Worm (Caenorhabditis elegans) whole organism, mixed stage, embryonic: ENCODE data around the gene pstk-1.

Source experiments
- M03D4.4 ChIP-seq: sonication (generic microtip); optimal IDR thresholded peaks from 2 replicates; lab custom pipeline; 2017; ENCODE audit warnings: mild to moderate bottlenecking, missing genetic modification characterization, missing compliant biosample characterization
- bed-3 ChIP-seq: fragments of 200-800 bp; sonication (Bioruptor generic); optimal IDR thresholded peaks from 3 replicates; lab custom pipeline; 2018; ENCODE audit warnings: mild to moderate bottlenecking, missing genetic modification characterization, moderate library complexity, missing compliant biosample characterization
- blmp-1 ChIP-seq: fragments of 150-350 bp; optimal IDR thresholded peaks from 2 replicates; lab custom pipeline; 2014; ENCODE audit warnings: missing biosample characterization, missing genetic modification characterization
- ceh-39 ChIP-seq: fragments of 150-350 bp; optimal IDR thresholded peaks from 2 replicates; lab custom pipeline; 2014; ENCODE audit warnings: missing biosample characterization, missing genetic modification characterization
- ces-1 ChIP-seq: fragments of 150-350 bp; optimal IDR thresholded peaks from 2 replicates; lab custom pipeline; 2014; ENCODE audit warnings: missing biosample characterization, missing genetic modification reagents, missing genetic modification characterization
- elt-1 ChIP-seq: sonication (generic microtip); optimal IDR thresholded peaks from 2 replicates; lab custom pipeline; 2017; ENCODE audit warnings: missing genetic modification characterization, mild to moderate bottlenecking, missing compliant biosample characterization, antibody characterized with exemption, moderate library complexity, borderline replicate concordance; ENCODE audit not compliant: insufficient read depth
- elt-3 ChIP-seq: fragments of 150-350 bp; optimal IDR thresholded peaks from 2 replicates; lab custom pipeline; 2014; ENCODE audit warnings: missing biosample characterization, missing genetic modification characterization
- flh-1 ChIP-seq: fragments of 200-800 bp; sonication (Bioruptor generic); optimal IDR thresholded peaks from 2 replicates; lab custom pipeline; 2018; ENCODE audit warnings: mild to moderate bottlenecking, missing genetic modification characterization, moderate library complexity, missing compliant biosample characterization
- hlh-1 ChIP-seq: fragments of 150-350 bp; optimal IDR thresholded peaks from 2 replicates; lab custom pipeline; 2014; ENCODE audit warnings: missing biosample characterization, missing genetic modification reagents, missing genetic modification characterization
- lin-13 ChIP-seq: fragments of 150-350 bp; optimal IDR thresholded peaks from 2 replicates; lab custom pipeline; 2014; ENCODE audit warnings: missing biosample characterization, missing genetic modification characterization
- lsy-2 ChIP-seq: fragments of 150-350 bp; optimal IDR thresholded peaks from 2 replicates; lab custom pipeline; 2014; ENCODE audit warnings: missing biosample characterization, missing genetic modification characterization
- mab-5 ChIP-seq: fragments of 150-350 bp; optimal IDR thresholded peaks from 2 replicates; lab custom pipeline; 2014; ENCODE audit warnings: missing biosample characterization, missing genetic modification characterization
- mep-1 ChIP-seq: fragments of 150-350 bp; optimal IDR thresholded peaks from 2 replicates; lab custom pipeline; 2017; ENCODE audit warnings: missing biosample characterization, missing genetic modification reagents, missing genetic modification characterization, inconsistent platforms
- mls-2 ChIP-seq: sonication (generic microtip); optimal IDR thresholded peaks from 2 replicates; lab custom pipeline; 2016; ENCODE audit warnings: mild to moderate bottlenecking, missing genetic modification characterization, moderate library complexity, missing compliant biosample characterization
- nhr-12 ChIP-seq: fragments of 150-350 bp; optimal IDR thresholded peaks from 2 replicates; lab custom pipeline; 2014; ENCODE audit warnings: missing biosample characterization, missing genetic modification characterization
- nhr-28 ChIP-seq: fragments of 150-350 bp; optimal IDR thresholded peaks from 2 replicates; lab custom pipeline; 2014; ENCODE audit warnings: missing biosample characterization, missing genetic modification characterization
- pha-4 ChIP-seq: fragments of 150-350 bp; optimal IDR thresholded peaks from 2 replicates; lab custom pipeline; 2018; ENCODE audit warnings: missing biosample characterization, missing genetic modification reagents, missing genetic modification characterization
- sem-2 ChIP-seq: fragments of 200-800 bp; sonication (Bioruptor generic); optimal IDR thresholded peaks from 2 replicates; lab custom pipeline; 2018; ENCODE audit warnings: mild to moderate bottlenecking, missing genetic modification characterization, missing compliant biosample characterization
- sptf-1 ChIP-seq: sonication (generic microtip); optimal IDR thresholded peaks from 2 replicates; lab custom pipeline; 2017; ENCODE audit warnings: mild to moderate bottlenecking, missing genetic modification characterization, moderate library complexity, missing compliant biosample characterization
- tbx-8 ChIP-seq: fragments of 200-800 bp; sonication (Bioruptor generic); optimal IDR thresholded peaks from 2 replicates; lab custom pipeline; 2018; ENCODE audit warnings: mild to moderate bottlenecking, missing genetic modification characterization, moderate library complexity, missing compliant biosample characterization
- unc-120 ChIP-seq: sonication (generic microtip); optimal IDR thresholded peaks from 2 replicates; lab custom pipeline; 2017; ENCODE audit warnings: missing genetic modification characterization, missing compliant biosample characterization; ENCODE audit not compliant: poor library complexity, severe bottlenecking
- unc-39 ChIP-seq: fragments of 150-350 bp; optimal IDR thresholded peaks from 2 replicates; lab custom pipeline; 2014; ENCODE audit warnings: missing biosample characterization, missing genetic modification characterization
- zip-8 ChIP-seq: fragments of 150-350 bp; optimal IDR thresholded peaks from 2 replicates; lab custom pipeline; 2014; ENCODE audit warnings: missing biosample characterization, missing genetic modification characterization
- ztf-11 ChIP-seq: fragments of 150-350 bp; optimal IDR thresholded peaks from 2 replicates; lab custom pipeline; 2014; ENCODE audit warnings: missing biosample characterization, missing genetic modification characterization

The pstk-1 gene

DNA sequence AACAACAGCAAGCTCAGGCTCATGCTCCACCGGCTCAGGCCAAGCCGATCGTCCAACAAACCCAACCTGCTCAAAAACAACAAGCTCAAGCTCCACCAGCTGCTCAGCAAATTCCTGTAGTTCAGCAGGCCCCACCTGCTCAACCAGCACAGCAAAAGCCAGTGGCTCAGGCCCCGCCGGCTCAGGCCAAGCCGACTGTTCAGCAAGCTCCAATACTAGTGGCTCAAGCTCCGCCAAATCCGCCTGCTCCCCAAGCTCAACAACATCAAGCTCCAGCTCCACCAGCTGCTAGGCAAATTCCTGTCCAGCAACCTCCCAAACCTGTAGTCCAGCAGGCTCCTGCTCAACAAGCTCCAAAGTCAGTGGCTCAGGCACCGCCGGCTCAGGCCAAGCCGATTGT, 3.4 kb downstream of the pstk-1 start:
- TF ChIP-seq mep-1 (tag; lab: Kevin White, UChicago) = no peak
- TF ChIP-seq mls-2 (tag; lab: Kevin White, UChicago) = no peak
- no peak for TF ChIP-seq M03D4.4 (tag; lab: Kevin White, UChicago)
- TF ChIP-seq lin-13 (tag; lab: Kevin White, UChicago) = no peak
- TF ChIP-seq unc-120 = no peak
- no peak for TF ChIP-seq ceh-39 (tag; lab: Kevin White, UChicago)
- TF ChIP-seq elt-3 (tag; lab: Kevin White, UChicago) = no peak
- TF ChIP-seq sptf-1 (tag; lab: Kevin White, UChicago) = no peak

ce11 chrIII:12470589-12470988, 4.2 kb downstream of the pstk-1 start:
- no peak for TF ChIP-seq M03D4.4 (tag; lab: Kevin White, UChicago)

DNA sequence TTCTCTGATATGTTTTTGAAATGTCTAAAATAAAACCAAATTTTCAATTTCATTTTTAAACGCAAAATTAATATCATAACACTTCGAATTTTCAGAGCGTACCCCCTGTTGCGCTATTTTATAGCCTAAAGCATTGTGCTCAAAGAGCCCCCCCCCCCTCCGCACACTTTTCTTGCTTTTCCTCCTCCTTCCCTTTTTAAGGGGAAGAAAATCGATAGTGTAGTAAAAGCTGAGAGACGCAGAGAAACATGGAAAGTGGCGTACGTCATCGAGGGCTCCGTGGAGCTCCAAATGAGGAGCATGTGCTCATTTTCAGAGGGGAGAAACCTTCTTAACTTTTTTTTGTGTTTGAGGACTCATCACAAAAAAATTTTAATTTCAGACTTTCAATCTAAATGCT, 6.1 kb downstream of the pstk-1 start, which contains the start of gene cccp-1:
cccp-1 (plus strand) TSS at position 377 of the 400 bp plus-strand sequence.
- TF ChIP-seq ces-1 = peak; percentile 58
- TF ChIP-seq blmp-1 (tag; lab: Kevin White, UChicago) = no peak

DNA sequence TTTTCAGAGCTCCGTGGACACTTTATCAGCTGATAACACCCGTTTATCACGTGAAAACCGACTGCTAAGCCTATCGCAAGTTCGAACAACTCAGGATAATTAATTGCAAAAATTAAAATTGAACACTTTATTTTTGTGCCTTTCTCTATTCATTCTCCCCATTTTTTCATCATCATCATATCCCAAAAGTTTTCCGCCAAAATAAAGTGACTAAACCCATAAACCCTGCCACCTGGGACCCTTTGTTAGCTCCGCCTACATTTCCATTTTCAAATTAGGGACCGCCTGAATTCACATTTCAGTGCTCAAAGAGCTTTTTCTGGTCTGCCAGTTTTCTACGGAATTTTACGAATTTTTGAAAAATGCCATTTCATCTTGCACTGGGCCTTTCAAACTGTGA, 18.0 kb downstream of the pstk-1 start, which contains the start of gene arrd-16:
arrd-16 (plus strand) TSS at position 301 of the 400 bp plus-strand sequence.
- TF ChIP-seq sem-2 (no peak), hlh-1 (tag; lab: Kevin White, UChicago) (no peak), mab-5 (tag; lab: Kevin White, UChicago) (no peak), elt-3 (tag; lab: Kevin White, UChicago) (no peak)

DNA sequence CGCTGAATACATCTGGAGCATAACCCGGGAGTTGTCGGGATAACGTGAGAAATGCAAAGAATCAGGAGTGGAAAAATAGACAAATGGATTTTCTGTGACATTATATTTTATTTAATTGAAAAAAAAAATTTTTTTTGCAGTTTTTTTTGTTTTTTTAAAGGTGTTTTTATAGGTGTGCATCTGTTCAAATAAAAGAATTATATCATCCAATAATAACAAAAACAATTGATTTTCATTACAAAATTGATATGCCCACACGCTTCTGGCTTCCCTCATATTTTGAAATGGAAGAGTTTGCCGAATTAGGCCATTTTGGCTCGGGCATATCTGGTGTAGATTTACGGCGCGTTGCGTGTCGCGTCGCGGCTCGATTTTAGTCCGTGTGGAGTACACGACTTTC, 25.6 kb downstream of the pstk-1 start, which contains the start of gene Y49E10.25:
Y49E10.25 (minus strand) TSS at position 101 of the 400 bp plus-strand sequence.
- TF ChIP-seq nhr-28 (tag; lab: Kevin White, UChicago) (no peak), ztf-11 (no peak), pha-4 (tag; lab: Kevin White, UChicago) (no peak), hlh-1 (tag; lab: Kevin White, UChicago) (no peak), lin-13 (tag; lab: Kevin White, UChicago) (no peak), elt-1 (no peak), nhr-12 (tag; lab: Kevin White, UChicago) (no peak), unc-39 (tag; lab: Kevin White, UChicago) (no peak)

DNA sequence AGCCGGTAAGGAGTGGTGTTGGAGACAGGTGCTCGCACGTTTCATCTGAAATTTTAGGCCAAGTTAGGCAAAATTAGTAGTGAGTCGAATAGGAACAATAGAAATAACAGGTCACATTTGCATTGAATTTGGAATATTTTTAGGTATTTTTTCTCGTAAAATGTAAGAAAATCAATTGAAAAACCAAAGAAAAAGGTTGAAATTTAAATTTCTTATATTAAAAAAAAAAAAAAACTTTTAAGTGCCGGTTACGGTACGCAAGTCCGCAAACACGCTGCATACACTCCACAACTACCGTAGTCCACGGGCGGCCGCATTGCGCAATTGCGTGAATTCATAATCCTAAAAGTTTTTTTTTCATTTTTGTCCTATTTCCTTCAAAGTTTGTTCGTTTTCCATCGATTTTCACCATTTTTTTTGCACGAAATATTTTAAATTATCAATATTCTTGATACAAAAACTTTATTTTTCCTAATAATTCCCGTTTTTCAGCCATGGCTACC, 29.2 kb downstream of the pstk-1 start, which contains the start of the genes Y111B2A.1 and Y111B2A.2:
Y111B2A.1 (minus strand) TSS at position 51 of the 503 bp plus-strand sequence.
Y111B2A.2 (plus strand) TSS at position 493 of the 503 bp plus-strand sequence.
- TF ChIP-seq unc-39 (tag; lab: Kevin White, UChicago) (no peak), lsy-2 (peak; percentile 49), bed-3 (GFP tag; lab: Kevin White, UChicago) (no peak), mep-1 (tag; lab: Kevin White, UChicago) (no peak)
- TF ChIP-seq, all 35 proteins: peak for 1

DNA sequence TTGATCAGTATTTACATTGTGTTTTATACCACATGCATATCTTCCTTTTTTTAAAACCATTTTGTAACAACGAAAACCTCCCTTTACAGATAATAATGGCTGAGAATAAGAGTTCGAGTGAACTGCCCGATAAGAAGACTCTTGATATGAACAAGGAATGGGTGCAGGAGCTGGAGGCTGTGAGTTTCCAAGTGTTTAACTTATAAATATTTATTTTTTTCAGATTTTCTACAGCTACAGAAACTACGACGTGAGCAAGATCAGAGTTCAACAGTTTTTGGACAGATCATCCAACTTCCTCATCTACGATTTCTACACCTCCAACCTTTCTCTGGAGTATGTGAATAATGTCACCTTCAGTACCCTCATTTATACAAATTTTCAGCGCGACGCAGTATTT, 30.0 kb downstream of the pstk-1 start, which contains the start of gene herd-1:
herd-1 (plus strand) TSS at position 90 of the 400 bp plus-strand sequence.
- no peak for TF ChIP-seq flh-1 (GFP tag; lab: Kevin White, UChicago)

DNA sequence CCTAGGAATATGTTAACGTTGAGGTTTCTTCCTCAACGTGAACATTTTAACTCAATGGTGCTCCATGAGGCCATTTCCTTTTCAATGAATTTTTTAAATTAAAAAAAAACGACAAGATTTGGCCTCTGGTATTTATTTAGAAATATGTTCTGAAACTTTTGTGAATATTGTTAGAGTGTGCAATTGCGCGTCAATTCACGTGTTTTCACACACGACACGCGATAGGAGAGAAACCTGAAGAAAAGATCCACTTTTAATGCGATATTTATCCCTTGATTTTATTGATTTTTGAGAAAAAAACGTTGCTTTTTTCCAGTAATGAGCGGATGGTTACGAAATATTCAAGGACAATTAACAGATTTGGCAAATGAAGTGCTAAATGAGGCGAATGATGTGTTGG, 32.8 kb downstream of the pstk-1 start, which contains the start of gene sql-1:
sql-1 (plus strand) TSS at position 313 of the 400 bp plus-strand sequence.
- TF ChIP-seq ces-1 (peak; percentile 12), zip-8 (tag; lab: Kevin White, UChicago) (no peak)

DNA sequence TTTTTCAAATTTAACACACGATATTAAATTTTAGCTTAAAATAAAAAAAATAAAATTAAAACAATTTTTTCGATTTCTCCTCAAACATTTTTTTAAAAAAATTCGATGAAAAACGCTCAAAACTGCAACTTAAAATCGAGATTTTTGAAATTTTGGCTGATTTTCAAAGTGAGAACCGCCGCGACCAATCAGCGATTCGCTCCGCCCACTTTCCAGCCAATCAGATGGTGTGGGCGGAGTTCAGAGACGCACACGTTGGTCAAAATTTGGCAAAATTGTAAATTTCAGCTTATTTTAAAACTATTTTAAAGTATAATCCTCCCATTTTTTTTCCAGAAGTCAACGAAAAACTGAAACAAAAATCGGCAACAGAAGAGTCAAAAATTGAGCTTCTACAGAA, 44.1 kb downstream of the pstk-1 start:
- TF ChIP-seq sem-2 (no peak), mls-2 (tag; lab: Kevin White, UChicago) (no peak), hlh-1 (tag; lab: Kevin White, UChicago) (no peak), elt-1 (no peak), tbx-8 (GFP tag; lab: Kevin White, UChicago) (no peak), unc-39 (tag; lab: Kevin White, UChicago) (no peak)
